Fruit fly (Drosophila melanogaster): ENCODE results near the gene GC1.
A peak's percentile ranks its signal among the peaks of the same experiment; 100 is the strongest.

GC1 gene

dm6 chr3R:11920605-11921004, 46.9 kb upstream of the GC1 start (continued):
- TF ChIP-seq CG10959 (GFP tag; IDR thresholded peaks at IDR 0.05) (no peak), ato (GFP tag; IDR thresholded peaks at IDR 0.05; ENCODE audit: partially characterized antibody) (no peak), Poxn (GFP tag; IDR thresholded peaks at IDR 0.05) (no peak), CG3281 (GFP tag; optimal IDR thresholded peaks at IDR 0.05) (peak; percentile 2), Ets97D (GFP tag; optimal IDR thresholded peaks at IDR 0.05) (no peak), CG8765 (GFP tag; IDR thresholded peaks at IDR 0.05) (no peak), CoRest (tag; optimal IDR thresholded peaks at IDR 0.05) (no peak), vfl (GFP tag; optimal IDR thresholded peaks at IDR 0.05) (no peak), dati (GFP tag; IDR thresholded peaks at IDR 0.05) (no peak), CG11695 (GFP tag; IDR thresholded peaks at IDR 0.05) (no peak), Xbp1 (GFP tag; optimal IDR thresholded peaks at IDR 0.05) (peak; percentile 30), Atf-2 (GFP tag; optimal IDR thresholded peaks at IDR 0.05) (no peak), crp (GFP tag; optimal IDR thresholded peaks at IDR 0.05) (no peak), onecut (GFP tag; IDR thresholded peaks at IDR 0.05) (no peak), CG4282 (GFP tag; optimal IDR thresholded peaks at IDR 0.05) (no peak), Sox100B (GFP tag; optimal IDR thresholded peaks at IDR 0.05) (no peak), Sox102F (GFP tag; optimal IDR thresholded peaks at IDR 0.05) (peak; percentile 56), CG9609 (GFP tag; optimal IDR thresholded peaks at IDR 0.05) (no peak), CG10654 (GFP tag; optimal IDR thresholded peaks at IDR 0.05) (no peak), chm (GFP tag; IDR thresholded peaks at IDR 0.05) (no peak), CG3163 (GFP tag; optimal IDR thresholded peaks at IDR 0.05) (no peak), CG12391 (tag; optimal IDR thresholded peaks at IDR 0.05) (no peak), CG11085 (GFP tag; IDR thresholded peaks at IDR 0.05) (no peak), pnt (GFP tag; optimal IDR thresholded peaks at IDR 0.05) (peak; percentile 46), Oli (tag; optimal IDR thresholded peaks at IDR 0.05) (peak; percentile 28), az2 (GFP tag; optimal IDR thresholded peaks at IDR 0.05) (peak; percentile 17), HLHmδ (GFP tag; optimal IDR thresholded peaks at IDR 0.05) (no peak), CG7372 (GFP tag; IDR thresholded peaks at IDR 0.05) (no peak), CG33213 (GFP tag; optimal IDR thresholded peaks at IDR 0.05) (no peak), gfzf (GFP tag; optimal IDR thresholded peaks at IDR 0.05) (no peak), sqz (GFP tag; optimal IDR thresholded peaks at IDR 0.05) (no peak), bbx (GFP tag; IDR thresholded peaks at IDR 0.05; ENCODE audit: partially characterized antibody) (no peak), Asciz (GFP tag; optimal IDR thresholded peaks at IDR 0.05) (no peak), CG4328 (GFP tag; optimal IDR thresholded peaks at IDR 0.05) (no peak), CG16863 (GFP tag; optimal IDR thresholded peaks at IDR 0.05) (no peak), Hey (tag; optimal IDR thresholded peaks at IDR 0.05) (no peak), Atf6 (GFP tag; IDR thresholded peaks at IDR 0.05) (no peak), CG1647 (GFP tag; optimal IDR thresholded peaks at IDR 0.05) (no peak), CG3847 (GFP tag; IDR thresholded peaks at IDR 0.05) (no peak; the same call in 1 of the 2 replicates), sc (optimal IDR thresholded peaks at IDR 0.05) (no peak), sc (GFP tag; optimal IDR thresholded peaks at IDR 0.05) (no peak), lbe (GFP tag; optimal IDR thresholded peaks at IDR 0.05) (no peak), stc (GFP tag; IDR thresholded peaks at IDR 0.05) (no peak), dpn (GFP tag; optimal IDR thresholded peaks at IDR 0.05) (peak in 1 of 2 experiments; percentile 6), Hr78 (GFP tag; optimal IDR thresholded peaks at IDR 0.05) (no peak), unpg (GFP tag; optimal IDR thresholded peaks at IDR 0.05) (no peak), CG18476 (GFP tag; optimal IDR thresholded peaks at IDR 0.05) (no peak), org-1 (GFP tag; optimal IDR thresholded peaks at IDR 0.05) (no peak), tgo (GFP tag; IDR thresholded peaks at IDR 0.05) (peak; percentile 46; the same call in 2 of the 3 replicates), trem (tag; optimal IDR thresholded peaks at IDR 0.05) (no peak), CG6765 (GFP tag; optimal IDR thresholded peaks at IDR 0.05) (no peak), CG4404 (GFP tag; IDR thresholded peaks at IDR 0.05) (no peak)
